Fruit fly (Drosophila melanogaster) whole organism, embryonic: ENCODE measurements around the gene Cpr65Aw.

Experiments
- ATbp ChIP-seq: fragments of 200-800 bp; sonication (Bioruptor generic); optimal IDR thresholded peaks from 2 replicates; lab custom pipeline; 2017; ENCODE audit warnings: missing biosample characterization, mild to moderate bottlenecking, missing genetic modification characterization, missing genetic modification reagents
- CG11247 ChIP-seq: fragments of 200-800 bp; sonication (Bioruptor generic); IDR thresholded peaks from 2 replicates; pipeline ENCODE4 v1.3.6; 2022; ENCODE audit warnings: missing biosample characterization, missing genetic modification characterization
- CG13424 ChIP-seq: fragments of 200-800 bp; sonication (Bioruptor generic); optimal IDR thresholded peaks from 2 replicates; lab custom pipeline; 2019; ENCODE audit warnings: missing biosample characterization, mild to moderate bottlenecking, missing genetic modification characterization, moderate library complexity
- CG14860 ChIP-seq: fragments of 200-800 bp; sonication (Bioruptor generic); IDR thresholded peaks from 3 replicates; pipeline ENCODE4 v1.3.6; 2022; ENCODE audit warnings: missing biosample characterization, missing genetic modification characterization; ENCODE audit not compliant: partially characterized antibody
- CG1529 ChIP-seq: fragments of 200-800 bp; sonication (Bioruptor generic); optimal IDR thresholded peaks from 3 replicates; lab custom pipeline; 2018; ENCODE audit warnings: missing biosample characterization, missing genetic modification characterization
- CG15601 ChIP-seq: fragments of 200-800 bp; sonication (Bioruptor generic); optimal IDR thresholded peaks from 3 replicates; lab custom pipeline; 2019; ENCODE audit warnings: missing biosample characterization, mild to moderate bottlenecking, missing genetic modification characterization, moderate library complexity
- CG18262 ChIP-seq: fragments of 200-800 bp; optimal IDR thresholded peaks from 3 replicates; lab custom pipeline; 2019; ENCODE audit warnings: missing biosample characterization, mild to moderate bottlenecking, missing genetic modification characterization, moderate library complexity
- CG2129 ChIP-seq: fragments of 200-800 bp; sonication (Bioruptor generic); IDR thresholded peaks from 2 replicates; pipeline ENCODE4 v1.3.6; 2022; ENCODE audit warnings: missing biosample characterization, missing genetic modification characterization; ENCODE audit not compliant: partially characterized antibody
- CG2199 ChIP-seq: fragments of 200-800 bp; sonication (Bioruptor generic); IDR thresholded peaks from 3 replicates; pipeline ENCODE4 v1.3.6; 2022; ENCODE audit warnings: missing biosample characterization, missing genetic modification characterization
- CG2889 ChIP-seq: fragments of 200-800 bp; sonication (Bioruptor generic); IDR thresholded peaks from 3 replicates; pipeline ENCODE4 v1.3.6; 2022; ENCODE audit warnings: missing biosample characterization, missing genetic modification characterization
- CG3838 ChIP-seq: fragments of 200-800 bp; sonication (Bioruptor generic); optimal IDR thresholded peaks from 3 replicates; lab custom pipeline; 2016; ENCODE audit warnings: missing biosample characterization, missing genetic modification characterization
- CG4328 ChIP-seq: fragments of 200-800 bp; sonication (Bioruptor generic); optimal IDR thresholded peaks from 3 replicates; lab custom pipeline; 2017; ENCODE audit warnings: missing biosample characterization, missing genetic modification reagents, missing genetic modification characterization
- CG4360 ChIP-seq: fragments of 200-800 bp; sonication (Bioruptor generic); IDR thresholded peaks from 2 replicates; pipeline ENCODE4 v1.3.6; 2022; ENCODE audit warnings: missing biosample characterization, missing genetic modification characterization
- CG4617 ChIP-seq: fragments of 200-800 bp; sonication (Bioruptor generic); optimal IDR thresholded peaks from 3 replicates; lab custom pipeline; 2016; ENCODE audit warnings: missing biosample characterization, missing genetic modification characterization, borderline replicate concordance
- CG6272 ChIP-seq: fragments of 200-800 bp; sonication (Bioruptor generic); IDR thresholded peaks from 2 replicates; pipeline ENCODE4 v1.3.6; 2022; ENCODE audit warnings: missing biosample characterization, missing genetic modification characterization
- CG7271 ChIP-seq: fragments of 200-800 bp; sonication (Bioruptor generic); optimal IDR thresholded peaks from 2 replicates; lab custom pipeline; 2018; ENCODE audit warnings: missing biosample characterization, mild to moderate bottlenecking, missing genetic modification characterization, moderate library complexity
- CG8478 ChIP-seq: fragments of >200 bp; optimal IDR thresholded peaks from 2 replicates; lab custom pipeline; 2018
- CG9817 ChIP-seq: fragments of 200-800 bp; sonication (Bioruptor generic); optimal IDR thresholded peaks from 2 replicates; lab custom pipeline; 2018; ENCODE audit warnings: missing biosample characterization, mild to moderate bottlenecking, missing genetic modification characterization, moderate library complexity
- CG9932 ChIP-seq: fragments of 200-800 bp; sonication (Bioruptor generic); IDR thresholded peaks from 2 replicates; pipeline ENCODE4 v1.3.6; 2022; ENCODE audit warnings: missing biosample characterization, missing genetic modification characterization
- Deaf1 ChIP-seq: fragments of 200-800 bp; optimal IDR thresholded peaks from 3 replicates; lab custom pipeline; 2019; ENCODE audit warnings: missing biosample characterization, mild to moderate bottlenecking, missing genetic modification characterization, moderate library complexity
- Ets65A ChIP-seq: fragments of 200-800 bp; sonication (Bioruptor generic); peaks from one replicate; lab custom pipeline; 2016; ENCODE audit warnings: missing biosample characterization, missing genetic modification characterization
- GATAe ChIP-seq: fragments of 200-800 bp; sonication (Bioruptor generic); conservative IDR thresholded peaks from 2 replicates; pipeline ENCODE4 v1.3.6; 2022; ENCODE audit warnings: missing biosample characterization, missing genetic modification characterization
- HLH4C ChIP-seq: fragments of 200-800 bp; sonication (Bioruptor generic); IDR thresholded peaks from 3 replicates; pipeline ENCODE4 v1.3.6; 2022; ENCODE audit warnings: missing biosample characterization, missing genetic modification characterization; ENCODE audit not compliant: partially characterized antibody
- HLHmδ ChIP-seq: fragments of 200-800 bp; sonication (Bioruptor generic); optimal IDR thresholded peaks from 2 replicates; lab custom pipeline; 2018; ENCODE audit warnings: missing biosample characterization, mild to moderate bottlenecking, missing genetic modification characterization, moderate library complexity
- NfI ChIP-seq: fragments of 200-800 bp; sonication (Bioruptor generic); optimal IDR thresholded peaks from 3 replicates; lab custom pipeline; 2018; ENCODE audit warnings: missing biosample characterization, mild to moderate bottlenecking, missing genetic modification characterization, moderate library complexity
- Poxn ChIP-seq: fragments of 200-800 bp; sonication (Bioruptor generic); IDR thresholded peaks from 2 replicates; pipeline ENCODE4 v1.3.6; 2022; ENCODE audit warnings: missing biosample characterization, missing genetic modification characterization
- aop ChIP-seq: fragments of 200-800 bp; sonication (Bioruptor generic); IDR thresholded peaks from 2 replicates; pipeline ENCODE4 v1.3.6; 2022; ENCODE audit warnings: missing biosample characterization, missing genetic modification characterization
- bigmax ChIP-seq: fragments of 200-800 bp; sonication (Bioruptor generic); optimal IDR thresholded peaks from 2 replicates; lab custom pipeline; 2018; ENCODE audit warnings: missing biosample characterization, mild to moderate bottlenecking, missing genetic modification characterization
- chif ChIP-seq, 2 experiments: fragments of 200-800 bp; sonication (Bioruptor generic); optimal IDR thresholded peaks; 3 replicates each; lab custom pipeline; 2016; ENCODE audit warnings: missing biosample characterization in 2 of 2, missing genetic modification characterization in 2 of 2
- disco-r ChIP-seq: fragments of 200-800 bp; sonication (Bioruptor generic); optimal IDR thresholded peaks from 2 replicates; lab custom pipeline; 2016; ENCODE audit warnings: missing biosample characterization, missing genetic modification characterization
- dmrt11E ChIP-seq: fragments of 200-800 bp; sonication (Bioruptor generic); optimal IDR thresholded peaks from 3 replicates; lab custom pipeline; 2018; ENCODE audit warnings: missing biosample characterization, mild to moderate bottlenecking, missing genetic modification characterization, moderate library complexity
- esg ChIP-seq: fragments of 200-800 bp; sonication (Bioruptor generic); conservative IDR thresholded peaks from 2 replicates; pipeline ENCODE4 v1.3.6; 2022; ENCODE audit warnings: missing biosample characterization, missing genetic modification characterization
- eyg ChIP-seq: fragments of 200-800 bp; sonication (Bioruptor generic); optimal IDR thresholded peaks from 3 replicates; lab custom pipeline; 2016; ENCODE audit warnings: missing biosample characterization, missing genetic modification characterization
- hth ChIP-seq: fragments of >200 bp; optimal IDR thresholded peaks from 2 replicates; lab custom pipeline; 2017; ENCODE audit warnings: inconsistent platforms
- inv ChIP-seq: fragments of 200-800 bp; sonication (Bioruptor generic); IDR thresholded peaks from 2 replicates; pipeline ENCODE4 v1.3.6; 2022; ENCODE audit warnings: missing biosample characterization, missing genetic modification characterization; ENCODE audit not compliant: partially characterized antibody
- jumu ChIP-seq: fragments of 200-800 bp; sonication (Bioruptor generic); optimal IDR thresholded peaks from 3 replicates; lab custom pipeline; 2016; ENCODE audit warnings: missing biosample characterization, missing genetic modification characterization
- klu ChIP-seq: fragments of 200-800 bp; sonication (Bioruptor generic); IDR thresholded peaks from 2 replicates; pipeline ENCODE4 v1.3.6; 2022; ENCODE audit warnings: missing biosample characterization, missing genetic modification characterization
- lola ChIP-seq, 3 experiments: fragments of >200 bp in 2 of 3; fragments of 200-800 bp in 1 of 3; sonication (Bioruptor generic) in 1 of 3; optimal IDR thresholded peaks; 2 replicates each; lab custom pipeline; 2017 to 2019; ENCODE audit warnings: missing biosample characterization in 3 of 3, missing genetic modification characterization in 3 of 3, mild to moderate bottlenecking in 1 of 3, moderate library complexity in 1 of 3
- nmo ChIP-seq: fragments of 200-800 bp; sonication (Bioruptor generic); optimal IDR thresholded peaks from 2 replicates; lab custom pipeline; 2018; ENCODE audit warnings: missing biosample characterization, mild to moderate bottlenecking, missing genetic modification characterization, moderate library complexity
- pan ChIP-seq, 4 experiments: fragments of >200 bp in 3 of 4; fragments of 200-800 bp in 1 of 4; sonication (Bioruptor generic) in 1 of 4; optimal IDR thresholded peaks in 3 of 4; IDR thresholded peaks in 1 of 4; 2 replicates each; pipeline versions ENCODE4 v1.3.6 to Lab custom; 2017 to 2022; ENCODE audit warnings: missing biosample characterization in 2 of 4, missing genetic modification characterization in 2 of 4, mixed read lengths in 1 of 4
- peb ChIP-seq: fragments of 200-800 bp; sonication (Bioruptor generic); IDR thresholded peaks from 2 replicates; pipeline ENCODE4 v1.3.6; 2022; ENCODE audit warnings: missing biosample characterization, missing genetic modification characterization
- prd ChIP-seq, 3 experiments: fragments of >200 bp in 2 of 3; fragments of 200-800 bp in 1 of 3; sonication (Bioruptor generic) in 1 of 3; optimal IDR thresholded peaks in 2 of 3; IDR thresholded peaks in 1 of 3; 2 replicates in 2 of 3; 3 replicates in 1 of 3; pipeline versions ENCODE4 v1.3.6 to Lab custom; 2017 to 2022; ENCODE audit warnings: missing biosample characterization in 1 of 3, missing genetic modification characterization in 1 of 3
- pros ChIP-seq: fragments of 200-800 bp; sonication (Bioruptor generic); optimal IDR thresholded peaks from 3 replicates; lab custom pipeline; 2019; ENCODE audit warnings: missing biosample characterization, mild to moderate bottlenecking, missing genetic modification characterization, moderate library complexity
- row ChIP-seq: fragments of 200-800 bp; sonication (Bioruptor generic); IDR thresholded peaks from 3 replicates; pipeline ENCODE4 v1.3.6; 2022; ENCODE audit warnings: missing biosample characterization, missing genetic modification characterization
- run ChIP-seq: fragments of 200-800 bp; sonication (Bioruptor generic); optimal IDR thresholded peaks from 3 replicates; lab custom pipeline; 2018; ENCODE audit warnings: missing biosample characterization, mild to moderate bottlenecking, missing genetic modification characterization
- sima ChIP-seq: fragments of 200-800 bp; sonication (Bioruptor generic); optimal IDR thresholded peaks from 2 replicates; lab custom pipeline; 2016; ENCODE audit warnings: missing biosample characterization, missing genetic modification characterization
- stwl ChIP-seq: fragments of 200-800 bp; sonication (Bioruptor generic); optimal IDR thresholded peaks from 3 replicates; lab custom pipeline; 2018; ENCODE audit warnings: missing biosample characterization, mild to moderate bottlenecking, missing genetic modification characterization, moderate library complexity
- twi ChIP-seq: fragments of 200-800 bp; optimal IDR thresholded peaks from 2 replicates; lab custom pipeline; 2019; ENCODE audit warnings: missing biosample characterization, mild to moderate bottlenecking, missing genetic modification characterization, moderate library complexity
- unc-4 ChIP-seq: fragments of 200-800 bp; sonication (Bioruptor generic); IDR thresholded peaks from 2 replicates; pipeline ENCODE4 v1.3.6; 2022; ENCODE audit warnings: missing biosample characterization, missing genetic modification characterization; ENCODE audit not compliant: partially characterized antibody

Gene Cpr65Aw

dm6 chr3L:6162483-6163128, 20.4 kb upstream of the Cpr65Aw start, which contains the start of gene Prdm13 (continued):
- TF ChIP-seq klu (GFP tag; lab: Robert Waterston, UW) (no peak), esg (GFP tag; lab: Robert Waterston, UW) (no peak), hth (lab: Kevin White, UChicago) (no peak), CG4617 (GFP tag; lab: Kevin White, UChicago) (no peak), CG7271 (no peak), CG15601 (no peak), CG9932 (GFP tag; lab: Robert Waterston, UW) (no peak), NfI (GFP tag; lab: Kevin White, UChicago) (no peak), bigmax (no peak), pros (peak; percentile 72), run (tag; lab: Kevin White, UChicago) (no peak), jumu (GFP tag; lab: Kevin White, UChicago) (no peak), sima (GFP tag; lab: Kevin White, UChicago) (no peak), aop (no peak), CG8478 (lab: Kevin White, UChicago) (no peak), Ets65A (GFP tag; lab: Kevin White, UChicago) (no peak), CG4360 (GFP tag; lab: Robert Waterston, UW) (peak; percentile 52; the same call in 1 of the 2 replicates), CG2129 (GFP tag; lab: Robert Waterston, UW) (no peak), chif (GFP tag; optimal IDR thresholded peaks at IDR 0.05; lab: Kevin White, UChicago) (no peak), CG9817 (no peak)

- TF ChIP-seq prd (optimal IDR thresholded peaks at IDR 0.05; lab: Kevin White, UChicago): no peak
- TF ChIP-seq prd (GFP tag; IDR thresholded peaks at IDR 0.05; lab: Robert Waterston, UW): 0 out of 3 replicates have a peak, but pooled peaks have one; percentile 11
- TF ChIP-seq Deaf1 (tag; lab: Kevin White, UChicago): no peak
- no peak for TF ChIP-seq NfI (GFP tag; lab: Kevin White, UChicago)
- no peak for TF ChIP-seq GATAe (GFP tag; lab: Robert Waterston, UW)
- TF ChIP-seq CG4328: no peak
- no peak for TF ChIP-seq inv (GFP tag; lab: Robert Waterston, UW)
- no peak for TF ChIP-seq CG2199
- no peak for TF ChIP-seq CG14860
- peak; percentile 46 for TF ChIP-seq nmo (GFP tag; lab: Kevin White, UChicago)
- no peak for TF ChIP-seq CG6272
- peak; percentile 69 for TF ChIP-seq CG18262
- peak in 1 of 3 experiments; percentile 71 for TF ChIP-seq lola (GFP tag; optimal IDR thresholded peaks at IDR 0.05; lab: Kevin White, UChicago)
- peak; percentile 63 for TF ChIP-seq dmrt11E (tag; lab: Kevin White, UChicago)
- TF ChIP-seq ATbp (GFP tag; lab: Kevin White, UChicago): no peak
- TF ChIP-seq HLH4C (GFP tag; lab: Robert Waterston, UW): no peak
- no peak for TF ChIP-seq peb
- TF ChIP-seq unc-4 (GFP tag; lab: Robert Waterston, UW): no peak
- TF ChIP-seq HLHmδ (GFP tag; lab: Kevin White, UChicago): no peak
- TF ChIP-seq CG11247 (GFP tag; lab: Robert Waterston, UW): no peak
- TF ChIP-seq CG2889 (GFP tag; lab: Robert Waterston, UW): no peak
- no peak for TF ChIP-seq Poxn
- TF ChIP-seq disco-r (GFP tag; lab: Kevin White, UChicago): no peak
- no peak for TF ChIP-seq twi
- no peak for TF ChIP-seq CG1529 (GFP tag; lab: Kevin White, UChicago)
- TF ChIP-seq CG13424 (tag; lab: Kevin White, UChicago): peak; percentile 20
- TF ChIP-seq CG3838 (GFP tag; lab: Kevin White, UChicago): no peak
- no peak for TF ChIP-seq eyg (GFP tag; lab: Kevin White, UChicago)
- no peak for TF ChIP-seq stwl
- peak; percentile 39; the same call in 2 of the 3 replicates for TF ChIP-seq row
- TF ChIP-seq Ets65A (GFP tag; lab: Kevin White, UChicago): peak; percentile 65
- no peak for TF ChIP-seq pan (optimal IDR thresholded peaks at IDR 0.05; lab: Kevin White, UChicago)
- TF ChIP-seq pan (GFP tag; optimal IDR thresholded peaks at IDR 0.05 in 1 of 2, IDR thresholded peaks at IDR 0.05 in 1 of 2): no peak
Observed at dm6 chr3L:6161997-6162396, 19.8 kb upstream of the Cpr65Aw start.
